Fruit fly (Drosophila melanogaster) S2 (cell line): Measurements from ENCODE around the gene CG3517.

ENCODE experiments used
- CG8478 ChIP-seq: fragments of >200 bp; optimal IDR thresholded peaks from 2 replicates; lab custom pipeline; 2018
- CTCF ChIP-seq, 2 experiments: fragments of >200 bp; optimal IDR thresholded peaks; 2 replicates each; lab custom pipeline; 2018

- TF ChIP-seq CG8478 (no peak), CTCF (optimal IDR thresholded peaks at IDR 0.05; lab: Kevin White, UChicago) (no peak)
Measured at dm6 chr3R:19406852-19407251, 18.1 kb downstream of the CG3517 start.
